Worm (Caenorhabditis elegans) whole organism, L4/young adult: ENCODE data around the gene cest-13.

Source experiments
- W03F9.2 ChIP-seq: fragments of 150-350 bp; optimal IDR thresholded peaks from 2 replicates; lab custom pipeline; 2014; ENCODE audit warnings: missing biosample characterization, missing genetic modification characterization
- him-1 ChIP-seq: sonication (generic microtip); optimal IDR thresholded peaks from 2 replicates; lab custom pipeline; 2016; ENCODE audit warnings: missing genotype, missing genetic modification reagents, missing genetic modification characterization, missing compliant biosample characterization

DNA sequence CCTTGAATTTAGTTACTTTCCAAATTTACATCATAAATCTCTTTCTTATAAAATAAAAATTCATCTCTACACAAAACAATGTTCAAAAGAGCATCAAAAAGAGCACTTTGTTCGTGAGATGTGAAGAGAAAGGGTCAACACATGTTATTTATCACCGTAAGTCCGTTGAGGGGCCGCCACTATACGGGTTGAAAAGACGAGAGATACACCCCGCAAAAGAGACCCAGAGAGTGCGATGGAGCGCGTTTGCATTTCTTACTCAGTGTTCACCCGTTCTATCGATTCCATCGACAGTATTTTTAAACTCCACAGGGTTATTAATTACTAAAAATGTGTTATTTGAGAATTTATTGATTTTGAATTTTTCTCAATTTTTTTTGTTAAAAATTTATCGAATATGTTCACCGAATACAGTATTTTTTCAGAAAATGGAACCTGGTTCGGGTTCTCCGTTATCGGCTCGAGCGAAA, 33.1 kb upstream of the cest-13 start, which contains the start of gene pix-1:
- TF ChIP-seq W03F9.2 (tag; lab: Kevin White, UChicago) (no peak), him-1 (tag; lab: Kevin White, UChicago) (peak; percentile 20)
